Fruit fly (Drosophila melanogaster) whole organism, embryonic: ENCODE measurements around the gene AGO2.

Experiments
- Adf1 ChIP-seq: fragments of 200-800 bp; sonication (Bioruptor generic); IDR thresholded peaks from 2 replicates; pipeline ENCODE4 v1.3.6; 2022; ENCODE audit warnings: missing biosample characterization, missing genetic modification characterization
- Blimp-1 ChIP-seq: fragments of 200-800 bp; sonication (Bioruptor generic); optimal IDR thresholded peaks from 3 replicates; lab custom pipeline; 2018; ENCODE audit warnings: missing biosample characterization, missing genetic modification characterization, mild to moderate bottlenecking, moderate library complexity, missing genetic modification reagents
- CG10147 ChIP-seq: fragments of 200-800 bp; sonication (Bioruptor generic); optimal IDR thresholded peaks from 2 replicates; lab custom pipeline; 2019; ENCODE audit warnings: missing biosample characterization, mild to moderate bottlenecking, missing genetic modification characterization, moderate library complexity
- CG10209 ChIP-seq: fragments of 200-800 bp; sonication (Bioruptor generic); optimal IDR thresholded peaks from 3 replicates; lab custom pipeline; 2017; ENCODE audit warnings: missing biosample characterization, mild to moderate bottlenecking, missing genetic modification characterization, missing genetic modification reagents
- CG10267 ChIP-seq: fragments of 200-800 bp; sonication (Bioruptor generic); optimal IDR thresholded peaks from 2 replicates; lab custom pipeline; 2018; ENCODE audit warnings: missing biosample characterization, mild to moderate bottlenecking, missing genetic modification characterization, moderate library complexity
- CG10654 ChIP-seq: fragments of 200-800 bp; sonication (Bioruptor generic); optimal IDR thresholded peaks from 2 replicates; lab custom pipeline; 2016; ENCODE audit warnings: missing biosample characterization, missing genetic modification characterization
- CG15011 ChIP-seq: fragments of 200-800 bp; sonication (Bioruptor generic); optimal IDR thresholded peaks from 3 replicates; lab custom pipeline; 2018; ENCODE audit warnings: missing biosample characterization, mild to moderate bottlenecking, missing genetic modification characterization
- CG15073 ChIP-seq: fragments of 200-800 bp; sonication (Bioruptor generic); optimal IDR thresholded peaks from 2 replicates; lab custom pipeline; 2016; ENCODE audit warnings: missing biosample characterization, missing genetic modification characterization
- CG15269 ChIP-seq: fragments of 200-800 bp; sonication (Bioruptor generic); optimal IDR thresholded peaks from 2 replicates; lab custom pipeline; 2018; ENCODE audit warnings: missing biosample characterization, mild to moderate bottlenecking, missing genetic modification characterization, moderate library complexity
- CG1647 ChIP-seq: fragments of 200-800 bp; sonication (Bioruptor generic); optimal IDR thresholded peaks from 3 replicates; lab custom pipeline; 2016; ENCODE audit warnings: missing biosample characterization, missing genetic modification characterization
- CG17385 ChIP-seq: fragments of 200-800 bp; sonication (Bioruptor generic); optimal IDR thresholded peaks from 3 replicates; lab custom pipeline; 2018; ENCODE audit warnings: missing biosample characterization, mild to moderate bottlenecking, missing genetic modification characterization
- CG17612 ChIP-seq: fragments of 200-800 bp; sonication (Bioruptor generic); IDR thresholded peaks from 2 replicates; pipeline ENCODE4 v1.3.6; 2022; ENCODE audit warnings: missing biosample characterization, missing genetic modification characterization
- CG2875 ChIP-seq: fragments of 200-800 bp; sonication (Bioruptor generic); optimal IDR thresholded peaks from 2 replicates; lab custom pipeline; 2017; ENCODE audit warnings: missing biosample characterization, mild to moderate bottlenecking, missing genetic modification characterization, missing genetic modification reagents
- CG30431 ChIP-seq: fragments of 200-800 bp; sonication (Bioruptor generic); optimal IDR thresholded peaks from 2 replicates; lab custom pipeline; 2017; ENCODE audit warnings: missing biosample characterization, missing genetic modification characterization
- CG31388 ChIP-seq: fragments of 200-800 bp; sonication (Bioruptor generic); optimal IDR thresholded peaks from 2 replicates; lab custom pipeline; 2016; ENCODE audit warnings: missing biosample characterization, missing genetic modification characterization
- CG33557 ChIP-seq: fragments of 200-800 bp; sonication (Bioruptor generic); optimal IDR thresholded peaks from 2 replicates; lab custom pipeline; 2019; ENCODE audit warnings: missing biosample characterization, mild to moderate bottlenecking, missing genetic modification characterization, moderate library complexity
- CG3847 ChIP-seq: fragments of 200-800 bp; sonication (Bioruptor generic); IDR thresholded peaks from 2 replicates; pipeline ENCODE4 v1.3.6; 2022; ENCODE audit warnings: missing biosample characterization, missing genetic modification characterization
- CG42726 ChIP-seq: fragments of 200-800 bp; sonication (Bioruptor generic); IDR thresholded peaks from 2 replicates; pipeline ENCODE4 v1.3.6; 2022; ENCODE audit warnings: missing biosample characterization, missing genetic modification characterization; ENCODE audit not compliant: partially characterized antibody
- CG4617 ChIP-seq: fragments of 200-800 bp; sonication (Bioruptor generic); optimal IDR thresholded peaks from 3 replicates; lab custom pipeline; 2016; ENCODE audit warnings: missing biosample characterization, missing genetic modification characterization, borderline replicate concordance
- CG4707 ChIP-seq: fragments of 200-800 bp; sonication (Bioruptor generic); optimal IDR thresholded peaks from 2 replicates; lab custom pipeline; 2018; ENCODE audit warnings: missing biosample characterization, mild to moderate bottlenecking, missing genetic modification characterization, moderate library complexity
- CG9215 ChIP-seq: fragments of 200-800 bp; sonication (Bioruptor generic); IDR thresholded peaks from 2 replicates; pipeline ENCODE4 v1.3.6; 2022; ENCODE audit warnings: missing biosample characterization, missing genetic modification characterization
- E2f1 ChIP-seq: fragments of 200-800 bp; sonication (Bioruptor generic); IDR thresholded peaks from 2 replicates; pipeline ENCODE4 v1.3.6; 2022; ENCODE audit warnings: missing biosample characterization, missing genetic modification characterization
- E2f2 ChIP-seq: fragments of 200-800 bp; sonication (Bioruptor generic); IDR thresholded peaks from 2 replicates; pipeline ENCODE4 v1.3.6; 2022; ENCODE audit warnings: missing biosample characterization, missing genetic modification characterization
- Hey ChIP-seq: fragments of 200-800 bp; sonication (Bioruptor generic); optimal IDR thresholded peaks from 3 replicates; lab custom pipeline; 2018; ENCODE audit warnings: missing biosample characterization, mild to moderate bottlenecking, missing genetic modification characterization
- MBD-R2 ChIP-seq: fragments of 200-800 bp; sonication (Bioruptor generic); IDR thresholded peaks from 2 replicates; pipeline ENCODE4 v1.3.6; 2022; ENCODE audit warnings: missing biosample characterization, missing genetic modification characterization
- NK7.1 ChIP-seq: fragments of 200-800 bp; sonication (Bioruptor generic); optimal IDR thresholded peaks from 3 replicates; lab custom pipeline; 2016; ENCODE audit warnings: missing biosample characterization, missing genetic modification characterization
- Oli ChIP-seq: fragments of 200-800 bp; sonication (Bioruptor generic); optimal IDR thresholded peaks from 2 replicates; lab custom pipeline; 2018; ENCODE audit warnings: missing biosample characterization, mild to moderate bottlenecking, missing genetic modification characterization, moderate library complexity
- Six4 ChIP-seq: fragments of 200-800 bp; sonication (Bioruptor generic); optimal IDR thresholded peaks from 2 replicates; lab custom pipeline; 2016; ENCODE audit warnings: missing biosample characterization, missing genetic modification characterization
- Sox102F ChIP-seq: fragments of 200-800 bp; sonication (Bioruptor generic); optimal IDR thresholded peaks from 2 replicates; lab custom pipeline; 2018; ENCODE audit warnings: missing biosample characterization, mild to moderate bottlenecking, missing genetic modification characterization, moderate library complexity
- TFAM ChIP-seq: fragments of 200-800 bp; sonication (Bioruptor generic); optimal IDR thresholded peaks from 2 replicates; lab custom pipeline; 2017; ENCODE audit warnings: missing biosample characterization, missing genetic modification characterization, inconsistent platforms
- Trl ChIP-seq, 3 experiments: fragments of >200 bp in 2 of 3; fragments of 200-800 bp in 1 of 3; sonication (Bioruptor generic) in 1 of 3; optimal IDR thresholded peaks; 2 replicates in 1 of 3; 3 replicates in 2 of 3; lab custom pipeline; 2016 to 2017; ENCODE audit warnings: missing biosample characterization in 1 of 3, missing genetic modification characterization in 1 of 3
- ash1 ChIP-seq: fragments of 200-800 bp; sonication (Bioruptor generic); optimal IDR thresholded peaks from 2 replicates; lab custom pipeline; 2018; ENCODE audit warnings: missing biosample characterization, mild to moderate bottlenecking, missing genetic modification characterization
- chm ChIP-seq: fragments of 200-800 bp; sonication (Bioruptor generic); IDR thresholded peaks from 2 replicates; pipeline ENCODE4 v1.3.6; 2022; ENCODE audit warnings: missing biosample characterization, missing genetic modification characterization
- dmrt99B ChIP-seq: fragments of 200-800 bp; sonication (Bioruptor generic); optimal IDR thresholded peaks from 2 replicates; lab custom pipeline; 2018; ENCODE audit warnings: missing biosample characterization, mild to moderate bottlenecking, missing genetic modification characterization, moderate library complexity
- fd64A ChIP-seq: fragments of 200-800 bp; sonication (Bioruptor generic); optimal IDR thresholded peaks from 3 replicates; lab custom pipeline; 2018; ENCODE audit warnings: missing biosample characterization, mild to moderate bottlenecking, missing genetic modification characterization
- ftz-f1 ChIP-seq: fragments of 200-800 bp; sonication (Bioruptor generic); optimal IDR thresholded peaks from 2 replicates; lab custom pipeline; 2016; ENCODE audit warnings: missing biosample characterization, missing genetic modification characterization
- gsb-n ChIP-seq: fragments of 200-800 bp; sonication (Bioruptor generic); optimal IDR thresholded peaks from 3 replicates; lab custom pipeline; 2018; ENCODE audit warnings: missing biosample characterization, mild to moderate bottlenecking, missing genetic modification characterization
- hkb ChIP-seq, 2 experiments: fragments of 200-800 bp in 1 of 2; fragments of >200 bp in 1 of 2; sonication (Bioruptor generic) in 1 of 2; IDR thresholded peaks in 1 of 2; optimal IDR thresholded peaks in 1 of 2; 2 replicates each; pipeline versions ENCODE4 v1.3.6 to Lab custom; 2017 to 2022; ENCODE audit warnings: missing biosample characterization in 1 of 2, missing genetic modification characterization in 1 of 2
- jumu ChIP-seq: fragments of 200-800 bp; sonication (Bioruptor generic); optimal IDR thresholded peaks from 3 replicates; lab custom pipeline; 2016; ENCODE audit warnings: missing biosample characterization, missing genetic modification characterization
- ken ChIP-seq: fragments of 200-800 bp; sonication (Bioruptor generic); IDR thresholded peaks from 3 replicates; pipeline ENCODE4 v1.3.6; 2022; ENCODE audit warnings: missing biosample characterization, missing genetic modification characterization
- maf-S ChIP-seq: fragments of 200-800 bp; sonication (Bioruptor generic); optimal IDR thresholded peaks from 2 replicates; lab custom pipeline; 2016; ENCODE audit warnings: missing biosample characterization, missing genetic modification characterization
- pho ChIP-seq: fragments of 200-800 bp; sonication (Bioruptor generic); optimal IDR thresholded peaks from 2 replicates; lab custom pipeline; 2016; ENCODE audit warnings: missing biosample characterization, missing genetic modification characterization
- phol ChIP-seq: fragments of 200-800 bp; sonication (Bioruptor generic); optimal IDR thresholded peaks from 3 replicates; lab custom pipeline; 2018; ENCODE audit warnings: missing biosample characterization, mild to moderate bottlenecking, missing genetic modification characterization, moderate library complexity
- ranshi ChIP-seq: fragments of 200-800 bp; sonication (Bioruptor generic); IDR thresholded peaks from 2 replicates; pipeline ENCODE4 v1.3.6; 2022; ENCODE audit warnings: missing biosample characterization, missing genetic modification characterization
- shn ChIP-seq: fragments of 200-800 bp; sonication (Bioruptor generic); optimal IDR thresholded peaks from 3 replicates; lab custom pipeline; 2016; ENCODE audit warnings: missing biosample characterization, missing genetic modification characterization
- ssp ChIP-seq: fragments of 200-800 bp; sonication (Bioruptor generic); IDR thresholded peaks from 2 replicates; pipeline ENCODE4 v1.3.6; 2022; ENCODE audit warnings: missing biosample characterization, missing genetic modification characterization
- usp ChIP-seq: fragments of >200 bp; optimal IDR thresholded peaks from 2 replicates; lab custom pipeline; 2017; ENCODE audit warnings: missing biosample characterization, missing genetic modification characterization
- vvl ChIP-seq: fragments of 200-800 bp; sonication (Bioruptor generic); IDR thresholded peaks from 2 replicates; pipeline ENCODE4 v1.3.6; 2022; ENCODE audit warnings: missing biosample characterization, missing genetic modification characterization
- wek ChIP-seq: fragments of 200-800 bp; sonication (Bioruptor generic); optimal IDR thresholded peaks from 3 replicates; lab custom pipeline; 2018; ENCODE audit warnings: missing biosample characterization, mild to moderate bottlenecking, missing genetic modification characterization, moderate library complexity

AGO2 gene

DNA sequence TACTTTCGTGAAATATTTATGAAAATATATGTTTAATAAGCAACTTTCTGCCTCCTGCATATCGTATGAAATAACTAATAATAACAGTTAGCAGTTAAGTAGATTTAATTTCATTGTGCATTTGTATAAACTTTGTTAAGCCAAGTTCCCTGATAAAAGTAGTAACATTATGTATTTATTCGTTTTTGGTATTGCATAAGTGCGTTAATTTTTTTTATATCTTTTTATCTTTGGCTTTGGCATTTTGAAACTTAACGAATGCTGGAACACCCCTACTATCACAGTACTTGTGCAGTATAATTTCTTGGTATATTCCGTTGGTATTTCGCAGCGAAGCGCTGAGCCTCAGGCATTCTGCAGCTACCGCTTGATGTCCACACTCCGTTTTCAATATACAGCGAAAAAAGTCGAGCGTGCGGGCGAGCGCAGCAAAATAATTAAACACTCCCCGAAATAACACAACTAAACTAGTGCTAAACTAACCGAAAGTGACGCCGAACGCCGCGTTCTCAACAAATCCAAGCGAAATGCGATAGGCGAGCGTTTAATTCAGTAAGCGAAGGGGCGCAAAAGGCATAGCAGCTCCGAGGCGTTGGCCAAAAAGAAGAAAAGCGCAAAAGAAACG lies 34.7 kb downstream of the AGO2 start, which contains the start of gene RhoGAP71E (continued):
- TF ChIP-seq chm (GFP tag; lab: Robert Waterston, UW): peak; percentile 89
- peak; percentile 97 for TF ChIP-seq wek (GFP tag; lab: Kevin White, UChicago)
- no peak for TF ChIP-seq Adf1
- peak; percentile 44 for TF ChIP-seq phol
- peak; percentile 13 for TF ChIP-seq CG15011 (GFP tag; lab: Kevin White, UChicago)
- peak; percentile 40 for TF ChIP-seq CG17385 (GFP tag; lab: Kevin White, UChicago)
- no peak for TF ChIP-seq usp (GFP tag; lab: Kevin White, UChicago)
- TF ChIP-seq CG10654 (GFP tag; lab: Kevin White, UChicago): no peak
- no peak for TF ChIP-seq CG17612 (GFP tag; lab: Robert Waterston, UW)
- peak; percentile 44; the same call in 1 of the 2 replicates for TF ChIP-seq MBD-R2
- TF ChIP-seq CG2875: no peak
- TF ChIP-seq ken (GFP tag; lab: Robert Waterston, UW): no peak
- TF ChIP-seq Oli (tag; lab: Kevin White, UChicago): no peak
- TF ChIP-seq dmrt99B: peak; percentile 49
- TF ChIP-seq NK7.1: no peak
- TF ChIP-seq CG42726 (GFP tag; lab: Robert Waterston, UW): peak; percentile 54; the same call in 1 of the 2 replicates
- no peak for TF ChIP-seq Sox102F (GFP tag; lab: Kevin White, UChicago)
- no peak for TF ChIP-seq Blimp-1 (GFP tag; lab: Kevin White, UChicago)
- TF ChIP-seq CG10267 (tag; lab: Kevin White, UChicago): peak; percentile 46
- no peak for TF ChIP-seq hkb (optimal IDR thresholded peaks at IDR 0.05; lab: Kevin White, UChicago)
- peak; percentile 64 for TF ChIP-seq hkb (GFP tag; IDR thresholded peaks at IDR 0.05; lab: Robert Waterston, UW)
- peak; percentile 6 for TF ChIP-seq gsb-n
- TF ChIP-seq fd64A (GFP tag; lab: Kevin White, UChicago): peak; percentile 10
- TF ChIP-seq jumu: no peak
- TF ChIP-seq CG31388 (GFP tag; lab: Kevin White, UChicago): no peak
- TF ChIP-seq ash1 (GFP tag; lab: Kevin White, UChicago): peak; percentile 28
- no peak for TF ChIP-seq CG33557 (GFP tag; lab: Kevin White, UChicago)
- no peak for TF ChIP-seq Hey (tag; lab: Kevin White, UChicago)
- TF ChIP-seq pho (GFP tag; lab: Kevin White, UChicago): no peak
- TF ChIP-seq CG3847 (GFP tag; lab: Robert Waterston, UW): peak; percentile 49
- no peak for TF ChIP-seq ssp
- no peak for TF ChIP-seq Six4 (GFP tag; lab: Kevin White, UChicago)
- TF ChIP-seq ftz-f1 (GFP tag; lab: Kevin White, UChicago): no peak
- TF ChIP-seq E2f1 (GFP tag; lab: Robert Waterston, UW): no peak
- TF ChIP-seq CG15073 (GFP tag; lab: Kevin White, UChicago): no peak
- TF ChIP-seq CG10147 (GFP tag; lab: Kevin White, UChicago): no peak
- TF ChIP-seq vvl (GFP tag; lab: Robert Waterston, UW): peak; percentile 67
- no peak for TF ChIP-seq CG9215 (GFP tag; lab: Robert Waterston, UW)
- peak; percentile 29 for TF ChIP-seq CG10209
- TF ChIP-seq CG4617 (GFP tag; lab: Kevin White, UChicago): peak; percentile 59
- no peak for TF ChIP-seq shn (GFP tag; lab: Kevin White, UChicago)
- TF ChIP-seq TFAM (GFP tag; lab: Kevin White, UChicago): no peak
- TF ChIP-seq CG30431: no peak
- TF ChIP-seq CG4707 (GFP tag; lab: Kevin White, UChicago): peak; percentile 51
- peak; percentile 27 for TF ChIP-seq E2f2 (GFP tag; lab: Robert Waterston, UW)
- peak; percentile 34 for TF ChIP-seq CG15269 (tag; lab: Kevin White, UChicago)
- no peak for TF ChIP-seq ranshi
- no peak for TF ChIP-seq Trl (optimal IDR thresholded peaks at IDR 0.05; lab: Kevin White, UChicago)
- TF ChIP-seq Trl (GFP tag; optimal IDR thresholded peaks at IDR 0.05; lab: Kevin White, UChicago): peak; percentile 10
- TF ChIP-seq maf-S (GFP tag; lab: Kevin White, UChicago): no peak
- TF ChIP-seq CG1647 (GFP tag; lab: Kevin White, UChicago): peak; percentile 19
